Worm (Caenorhabditis elegans) whole organism, L2 larva: Measurements from ENCODE around the gene unc-119.

Source experiments
- C34F6.9 ChIP-seq: fragments of 150-350 bp; optimal IDR thresholded peaks from 2 replicates; lab custom pipeline; 2014; ENCODE audit warnings: missing biosample characterization, missing genetic modification characterization
- F13H6.1 ChIP-seq: sonication (generic microtip); optimal IDR thresholded peaks from 2 replicates; lab custom pipeline; 2016; ENCODE audit warnings: missing genetic modification characterization, missing compliant biosample characterization
- ZK546.5 ChIP-seq: sonication (generic microtip); optimal IDR thresholded peaks from 2 replicates; lab custom pipeline; 2017; ENCODE audit warnings: missing biosample characterization, missing genetic modification characterization
- alr-1 ChIP-seq: fragments of 150-350 bp; optimal IDR thresholded peaks from 2 replicates; lab custom pipeline; 2014; ENCODE audit warnings: missing biosample characterization, missing genetic modification characterization
- aly-2 ChIP-seq: fragments of 150-350 bp; optimal IDR thresholded peaks from 2 replicates; lab custom pipeline; 2014; ENCODE audit warnings: missing biosample characterization, missing genetic modification characterization
- ama-1 ChIP-seq: fragments of 150-350 bp; optimal IDR thresholded peaks from 2 replicates; lab custom pipeline; 2018; ENCODE audit warnings: inconsistent platforms
- blmp-1 ChIP-seq: sonication (generic microtip); optimal IDR thresholded peaks from 2 replicates; lab custom pipeline; 2017; ENCODE audit warnings: missing genetic modification characterization, mild to moderate bottlenecking, missing compliant biosample characterization, antibody characterized with exemption, moderate library complexity; ENCODE audit not compliant: insufficient read depth
- ceh-16 ChIP-seq: fragments of 150-350 bp; optimal IDR thresholded peaks from 2 replicates; lab custom pipeline; 2014; ENCODE audit warnings: missing biosample characterization, missing genetic modification characterization
- ceh-82 ChIP-seq: fragments of 150-350 bp; optimal IDR thresholded peaks from 2 replicates; lab custom pipeline; 2014; ENCODE audit warnings: missing biosample characterization, missing genetic modification characterization
- crh-2 ChIP-seq: sonication (generic microtip); optimal IDR thresholded peaks from 2 replicates; lab custom pipeline; 2017; ENCODE audit warnings: missing biosample characterization, missing genetic modification characterization
- dmd-4 ChIP-seq: sonication (generic microtip); optimal IDR thresholded peaks from 2 replicates; lab custom pipeline; 2017; ENCODE audit warnings: missing biosample characterization, missing genetic modification characterization
- elt-1 ChIP-seq: fragments of 150-350 bp; optimal IDR thresholded peaks from 2 replicates; lab custom pipeline; 2014; ENCODE audit warnings: missing biosample characterization, missing genetic modification characterization
- elt-3 ChIP-seq: sonication (generic microtip); optimal IDR thresholded peaks from 2 replicates; lab custom pipeline; 2017; ENCODE audit warnings: missing biosample characterization, missing genetic modification characterization
- fos-1 ChIP-seq: fragments of 150-350 bp; optimal IDR thresholded peaks from 2 replicates; lab custom pipeline; 2014; ENCODE audit warnings: missing biosample characterization, missing genetic modification characterization
- gmeb-1 ChIP-seq: fragments of 150-350 bp; optimal IDR thresholded peaks from 2 replicates; lab custom pipeline; 2014; ENCODE audit warnings: missing biosample characterization, missing genetic modification characterization
- lin-11 ChIP-seq: fragments of 150-350 bp; sonication (generic microtip); optimal IDR thresholded peaks from 2 replicates; lab custom pipeline; 2014; ENCODE audit warnings: missing biosample characterization, missing genetic modification characterization, inconsistent platforms, mixed read lengths
- lin-13 ChIP-seq: fragments of 150-350 bp; optimal IDR thresholded peaks from 2 replicates; lab custom pipeline; 2014; ENCODE audit warnings: missing biosample characterization, missing genetic modification reagents, missing genetic modification characterization
- lsy-2 ChIP-seq, 2 experiments: fragments of 150-350 bp in 1 of 2; sonication (generic microtip) in 1 of 2; optimal IDR thresholded peaks; 2 replicates each; lab custom pipeline; 2014 to 2017; ENCODE audit warnings: missing biosample characterization in 2 of 2, missing genetic modification characterization in 2 of 2
- mab-5 ChIP-seq: fragments of 150-350 bp; optimal IDR thresholded peaks from 2 replicates; lab custom pipeline; 2014; ENCODE audit warnings: missing biosample characterization, missing genetic modification characterization
- mdl-1 ChIP-seq, 2 experiments: fragments of 150-350 bp in 1 of 2; sonication (generic microtip) in 1 of 2; optimal IDR thresholded peaks; 2 replicates each; lab custom pipeline; 2017; ENCODE audit warnings: missing biosample characterization in 2 of 2, missing genetic modification characterization in 2 of 2
- nhr-12 ChIP-seq: fragments of 150-350 bp; optimal IDR thresholded peaks from 2 replicates; lab custom pipeline; 2014; ENCODE audit warnings: missing biosample characterization, missing genetic modification characterization
- nhr-129 ChIP-seq: fragments of 150-350 bp; optimal IDR thresholded peaks from 2 replicates; lab custom pipeline; 2014; ENCODE audit warnings: missing biosample characterization, missing genetic modification characterization
- nhr-21 ChIP-seq: fragments of 150-350 bp; optimal IDR thresholded peaks from 2 replicates; lab custom pipeline; 2014; ENCODE audit warnings: missing biosample characterization, missing genetic modification characterization
- nhr-23 ChIP-seq: fragments of 150-350 bp; optimal IDR thresholded peaks from 2 replicates; lab custom pipeline; 2014; ENCODE audit warnings: missing biosample characterization, missing genetic modification reagents, missing genetic modification characterization
- nhr-237 ChIP-seq: fragments of 150-350 bp; optimal IDR thresholded peaks from 2 replicates; lab custom pipeline; 2014; ENCODE audit warnings: missing biosample characterization, missing genetic modification characterization
- nhr-25 ChIP-seq: fragments of 150-350 bp; sonication (generic microtip); optimal IDR thresholded peaks from 3 replicates; lab custom pipeline; 2014; ENCODE audit warnings: missing biosample characterization, missing genetic modification characterization
- nhr-6 ChIP-seq: fragments of 150-350 bp; optimal IDR thresholded peaks from 2 replicates; lab custom pipeline; 2014; ENCODE audit warnings: missing biosample characterization, missing genetic modification characterization
- peb-1 ChIP-seq: fragments of 150-350 bp; optimal IDR thresholded peaks from 2 replicates; lab custom pipeline; 2014; ENCODE audit warnings: missing biosample characterization, missing genetic modification characterization
- sem-4 ChIP-seq: fragments of 150-350 bp; optimal IDR thresholded peaks from 2 replicates; lab custom pipeline; 2014; ENCODE audit warnings: missing biosample characterization, missing genetic modification reagents, missing genetic modification characterization
- skn-1 ChIP-seq: sonication (generic microtip); optimal IDR thresholded peaks from 2 replicates; lab custom pipeline; 2017; ENCODE audit warnings: missing biosample characterization, missing genetic modification characterization
- sma-9 ChIP-seq, 2 experiments: fragments of 150-350 bp in 1 of 2; sonication (generic microtip) in 1 of 2; optimal IDR thresholded peaks; 2 replicates each; lab custom pipeline; 2014 to 2016; ENCODE audit warnings: missing genetic modification characterization in 2 of 2, mild to moderate bottlenecking in 1 of 2, missing biosample characterization in 1 of 2, missing compliant biosample characterization in 1 of 2, missing genetic modification reagents in 1 of 2, moderate library complexity in 1 of 2
- unc-55 ChIP-seq: fragments of 150-350 bp; sonication (generic microtip); optimal IDR thresholded peaks from 3 replicates; lab custom pipeline; 2014; ENCODE audit warnings: missing biosample characterization, missing genetic modification reagents, missing genetic modification characterization
- unc-62 ChIP-seq: fragments of 150-350 bp; optimal IDR thresholded peaks from 2 replicates; lab custom pipeline; 2014; ENCODE audit warnings: missing biosample characterization, missing genetic modification reagents, missing genetic modification characterization
- zag-1 ChIP-seq: fragments of 150-350 bp; optimal IDR thresholded peaks from 2 replicates; lab custom pipeline; 2014; ENCODE audit warnings: missing biosample characterization, missing genetic modification characterization
- ztf-1 ChIP-seq: fragments of 200-800 bp; sonication (Bioruptor generic); conservative IDR thresholded peaks from 2 replicates; pipeline ENCODE4 v1.3.6; 2022; ENCODE audit warnings: missing genetic modification characterization, missing compliant biosample characterization
- ztf-11 ChIP-seq: sonication (generic microtip); optimal IDR thresholded peaks from 2 replicates; lab custom pipeline; 2017; ENCODE audit warnings: missing biosample characterization, missing genetic modification characterization

unc-119 gene

ce11 chrIII:10895817-10896413 lies 6.5 kb upstream of the unc-119 start, which contains the start of gene com-1:
Gene com-1 (plus strand): TSS chrIII:10896363.
- peak; percentile 57 for TF ChIP-seq gmeb-1 (tag; lab: Kevin White, UChicago)
- TF ChIP-seq C34F6.9 (tag; lab: Kevin White, UChicago): peak; percentile 62
- peak; percentile 41 for TF ChIP-seq lin-13 (GFP tag; lab: Kevin White, UChicago)
- peak; percentile 68 for TF ChIP-seq unc-55
- TF ChIP-seq blmp-1 (tag; lab: Kevin White, UChicago): no peak
- peak in 1 of 2 experiments; percentile 66 for TF ChIP-seq lsy-2 (tag; optimal IDR thresholded peaks at IDR 0.05; lab: Kevin White, UChicago)
- no peak for TF ChIP-seq dmd-4 (tag; lab: Kevin White, UChicago)
- TF ChIP-seq, all 48 proteins: peak for 5

DNA sequence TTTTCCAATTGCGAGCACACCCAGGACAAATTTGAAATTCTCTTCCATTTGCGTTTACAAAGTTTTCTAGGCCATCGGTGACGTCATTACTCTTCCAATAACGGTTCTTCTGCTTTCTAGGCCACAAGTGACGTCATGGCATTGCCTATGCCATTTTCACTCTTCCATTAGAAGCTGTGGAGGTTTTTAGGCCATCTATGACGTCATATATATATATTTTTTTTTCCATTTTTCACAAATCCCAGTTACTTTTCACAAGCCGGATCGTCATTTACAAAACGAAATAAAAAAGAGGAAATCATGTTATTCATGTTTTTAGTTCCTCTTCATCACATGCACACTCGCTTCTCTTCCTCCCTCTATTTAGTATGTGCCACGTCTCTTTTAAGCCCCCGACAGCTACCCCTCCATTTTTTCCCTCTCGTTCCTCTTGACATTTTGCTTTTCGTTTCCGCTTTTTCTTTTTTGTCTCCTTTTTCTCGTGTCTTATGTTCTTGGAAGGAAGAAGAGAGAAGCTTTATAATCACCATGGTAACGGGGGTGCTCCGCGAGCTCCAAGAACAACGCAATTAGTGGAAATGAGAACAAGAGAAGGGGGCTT lies 668 bp downstream of the unc-119 start:
- TF ChIP-seq nhr-6 (peak; percentile 31), lin-11 (tag; lab: Kevin White, UChicago) (peak; percentile 20), unc-62 (GFP tag; lab: Kevin White, UChicago) (no peak), mdl-1 (tag; optimal IDR thresholded peaks at IDR 0.05; lab: Kevin White, UChicago) (peak in 1 of 2 experiments; percentile 12), unc-55 (peak; percentile 26), crh-2 (tag; lab: Kevin White, UChicago) (peak; percentile 75), sem-4 (tag; lab: Kevin White, UChicago) (no peak), lsy-2 (tag; optimal IDR thresholded peaks at IDR 0.05; lab: Kevin White, UChicago) (peak in 1 of 2 experiments; percentile 52), fos-1 (tag; lab: Kevin White, UChicago) (no peak), nhr-21 (tag; lab: Kevin White, UChicago) (peak; percentile 19), C34F6.9 (tag; lab: Kevin White, UChicago) (peak; percentile 65), zag-1 (tag; lab: Kevin White, UChicago) (peak; percentile 44)
- TF ChIP-seq, all 48 proteins: peak for 9

DNA sequence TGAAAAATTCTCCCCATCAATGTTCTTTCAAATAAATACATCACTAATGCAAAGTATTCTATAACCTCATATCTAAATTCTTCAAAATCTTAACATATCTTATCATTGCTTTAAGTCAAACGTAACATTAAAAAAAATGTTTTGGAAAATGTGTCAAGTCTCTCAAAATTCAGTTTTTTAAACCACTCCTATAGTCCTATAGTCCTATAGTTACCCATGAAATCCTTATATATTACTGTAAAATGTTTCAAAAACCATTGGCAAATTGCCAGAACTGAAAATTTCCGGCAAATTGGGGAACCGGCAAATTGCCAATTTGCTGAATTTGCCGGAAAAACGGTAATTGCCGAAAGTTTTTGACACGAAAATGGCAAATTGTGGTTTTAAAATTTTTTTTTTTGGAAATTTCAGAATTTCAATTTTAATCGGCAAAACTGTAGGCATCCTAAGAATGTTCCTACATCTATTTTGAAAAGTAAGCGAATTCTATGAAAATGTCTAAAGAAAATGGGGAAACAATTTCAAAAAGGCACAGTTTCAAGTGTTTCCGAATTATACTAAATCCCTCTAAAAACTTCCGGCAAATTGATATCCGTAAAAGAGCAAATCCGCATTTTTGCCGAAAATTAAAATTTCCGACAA lies 2.0 kb downstream of the unc-119 start:
- TF ChIP-seq gmeb-1 (tag; lab: Kevin White, UChicago): peak; percentile 13
- TF ChIP-seq nhr-12: no peak
- TF ChIP-seq elt-1 (tag; lab: Kevin White, UChicago): no peak
- no peak for TF ChIP-seq alr-1 (tag; lab: Kevin White, UChicago)
- TF ChIP-seq nhr-25 (tag; lab: Kevin White, UChicago): peak; percentile 97

ce11 chrIII:10905112-10905511 lies 2.7 kb downstream of the unc-119 start:
- TF ChIP-seq sem-4 (tag; lab: Kevin White, UChicago) (peak; percentile 34), nhr-25 (tag; lab: Kevin White, UChicago) (peak; percentile 97), ztf-11 (tag; lab: Kevin White, UChicago) (no peak), lin-13 (GFP tag; lab: Kevin White, UChicago) (peak; percentile 26), nhr-21 (tag; lab: Kevin White, UChicago) (no peak), nhr-23 (tag; lab: Kevin White, UChicago) (no peak), gmeb-1 (tag; lab: Kevin White, UChicago) (peak; percentile 91), nhr-129 (tag; lab: Kevin White, UChicago) (peak; percentile 23), crh-2 (tag; lab: Kevin White, UChicago) (peak; percentile 1), unc-62 (GFP tag; lab: Kevin White, UChicago) (no peak), elt-3 (tag; lab: Kevin White, UChicago) (no peak), nhr-6 (peak; percentile 46), nhr-237 (tag; lab: Kevin White, UChicago) (no peak), sma-9 (GFP tag; optimal IDR thresholded peaks at IDR 0.05; lab: Kevin White, UChicago) (peak; percentile 53), sma-9 (tag; optimal IDR thresholded peaks at IDR 0.05; lab: Kevin White, UChicago) (no peak), F13H6.1 (tag; lab: Kevin White, UChicago) (peak; percentile 48), unc-55 (peak; percentile 70), aly-2 (tag; lab: Kevin White, UChicago) (no peak), ZK546.5 (no peak), peb-1 (tag; lab: Kevin White, UChicago) (no peak), C34F6.9 (tag; lab: Kevin White, UChicago) (peak; percentile 76), ceh-16 (no peak), mab-5 (tag; lab: Kevin White, UChicago) (peak; percentile 64), ztf-1 (GFP tag; lab: Robert Waterston, UW) (no peak), lsy-2 (tag; optimal IDR thresholded peaks at IDR 0.05; lab: Kevin White, UChicago) (peak in 1 of 2 experiments; percentile 50), ama-1 (lab: Kevin White, UChicago) (no peak), ceh-82 (tag; lab: Kevin White, UChicago) (peak; percentile 54), skn-1 (tag; lab: Kevin White, UChicago) (no peak), blmp-1 (tag; lab: Kevin White, UChicago) (peak; percentile 35)
